Worm (Caenorhabditis elegans) whole organism, L2 larva: ENCODE data around the gene F12A10.1.
"Not testable (repeated sequence)": the region's sequence is repeated elsewhere in the genome, so short reads cannot be mapped to it uniquely, and the experiment has no call there.

ENCODE experiments used
- lin-39 ChIP-seq: fragments of 150-350 bp; optimal IDR thresholded peaks from 2 replicates; lab custom pipeline; 2014; ENCODE audit warnings: missing biosample characterization, missing genetic modification reagents, missing genetic modification characterization
- nhr-6 ChIP-seq: fragments of 150-350 bp; optimal IDR thresholded peaks from 2 replicates; lab custom pipeline; 2014; ENCODE audit warnings: missing biosample characterization, missing genetic modification characterization

DNA sequence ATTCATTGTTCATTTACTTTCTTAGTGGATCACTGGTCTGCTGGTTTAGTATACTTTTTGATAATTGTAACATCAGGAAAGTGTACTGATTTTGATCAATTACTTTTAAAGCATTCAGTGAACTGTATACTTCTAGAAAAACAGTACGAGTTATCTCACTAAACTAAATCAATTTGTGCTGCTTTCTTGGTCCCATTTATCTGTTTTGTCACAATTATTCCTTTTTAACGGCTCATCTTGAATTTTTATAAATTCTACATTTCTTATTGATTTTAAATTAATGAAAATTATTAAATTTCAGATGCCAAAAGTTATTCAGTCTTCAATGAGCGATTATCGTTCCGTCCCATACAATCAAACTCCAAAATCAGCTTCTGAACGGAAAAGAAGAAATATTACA, 38.6 kb downstream of the F12A10.1 start, which contains the start of gene hlh-25:
- TF ChIP-seq nhr-6 (tag; lab: Kevin White, UChicago); lin-39: not testable (repeated sequence)
